Worm (Caenorhabditis elegans): ENCODE data around the gene T20D4.15.

T20D4.15 gene

DNA sequence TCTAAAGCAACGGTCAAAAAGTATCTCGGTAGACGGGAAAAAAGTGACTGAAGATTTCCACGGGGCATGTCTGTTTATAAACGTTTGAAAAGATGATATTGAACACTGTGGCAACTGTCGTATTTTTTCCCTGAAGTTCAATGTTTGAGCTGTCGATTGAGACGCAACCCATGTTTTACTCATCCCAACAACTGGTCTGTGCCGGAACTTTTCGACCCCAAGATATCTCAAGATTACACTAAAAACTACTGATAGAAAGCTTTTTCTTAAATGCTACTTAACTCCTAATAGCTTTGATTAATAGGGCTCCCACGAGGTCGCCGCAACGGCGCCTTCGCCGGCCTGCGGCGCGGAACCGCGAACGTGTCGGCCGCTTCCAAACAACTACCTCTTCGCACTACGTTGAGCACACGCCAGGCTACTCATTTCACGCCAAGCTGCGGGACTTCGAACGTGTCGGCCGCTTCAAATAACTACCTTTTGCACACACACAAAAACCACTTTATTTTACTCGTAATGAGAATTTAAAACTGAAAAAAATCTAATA, at the start of gene T20D4.15:
Gene T20D4.15 (minus strand): TSS at position 51 of the 547 bp plus-strand sequence.
- TF ChIP-seq med-1 (GFP tag; optimal IDR thresholded peaks at IDR 0.05; ENCODE audit: insufficient read depth) (no peak), ref-1 (GFP tag; conservative IDR thresholded peaks at IDR 0.05) (no peak), ztf-29 (GFP tag; IDR thresholded peaks at IDR 0.05) (no peak), flt-1 (GFP tag; IDR thresholded peaks at IDR 0.05) (no peak), tab-1 (GFP tag; IDR thresholded peaks at IDR 0.05) (no peak), klf-2 (GFP tag; conservative IDR thresholded peaks at IDR 0.05) (no peak), cog-1 (tag; optimal IDR thresholded peaks at IDR 0.05) (no peak), ztf-23 (GFP tag; IDR thresholded peaks at IDR 0.05) (no peak), T22C8.4 (GFP tag; IDR thresholded peaks at IDR 0.05) (no peak)

DNA sequence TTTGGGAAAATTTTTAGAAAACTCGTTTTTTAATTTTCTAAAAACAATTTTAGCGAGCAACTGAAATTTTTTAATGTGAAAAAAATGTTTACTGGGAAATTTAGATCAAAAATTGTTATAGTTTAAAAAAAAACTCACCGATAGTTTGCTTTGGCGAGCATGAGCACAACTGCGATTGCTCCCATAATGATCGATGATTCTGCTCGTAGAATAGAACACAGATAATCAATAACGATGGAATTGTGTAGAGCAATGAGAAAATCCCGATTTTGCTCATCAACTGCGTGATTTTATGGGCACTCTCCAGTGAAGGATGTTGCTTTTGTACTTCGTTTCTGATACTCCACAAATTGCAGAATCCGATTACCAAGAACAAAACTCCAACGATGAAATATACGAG, 48.1 kb upstream of the T20D4.15 start:
- TF ChIP-seq med-1 (GFP tag; optimal IDR thresholded peaks at IDR 0.05; ENCODE audit: insufficient read depth): no peak
- TF ChIP-seq T22C8.4 (GFP tag; IDR thresholded peaks at IDR 0.05): no peak
- no peak for TF ChIP-seq flt-1 (GFP tag; IDR thresholded peaks at IDR 0.05)
- TF ChIP-seq tab-1 (GFP tag; IDR thresholded peaks at IDR 0.05): no peak
- TF ChIP-seq ztf-23 (GFP tag; IDR thresholded peaks at IDR 0.05): no peak

DNA sequence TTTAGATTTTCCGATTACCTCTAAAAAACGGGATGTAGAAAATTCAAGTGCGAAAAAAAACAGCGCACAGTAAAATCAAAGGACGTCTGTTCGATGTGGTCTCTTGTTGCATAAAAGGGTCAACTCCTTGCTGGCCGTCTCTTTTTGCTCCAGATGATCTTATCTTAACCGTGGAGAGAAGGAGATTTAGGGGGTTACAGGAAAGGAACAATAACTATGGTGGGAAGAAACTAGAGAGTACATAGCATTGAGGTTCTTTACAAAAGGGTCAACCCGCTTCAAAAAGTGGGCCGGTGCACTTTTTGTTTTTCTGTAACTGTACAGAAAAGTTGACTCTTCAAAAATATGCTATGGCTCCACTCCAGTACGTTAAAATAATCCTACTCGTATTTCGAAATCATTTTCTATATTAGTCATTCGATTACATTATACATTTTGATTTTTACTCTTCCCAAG, 37.0 kb upstream of the T20D4.15 start, which contains the start of the genes T20D4.19 and srj-9:
Gene T20D4.19 (minus strand): TSS at position 101 of the 456 bp plus-strand sequence.
Gene srj-9 (plus strand): TSS at position 406 of the 456 bp plus-strand sequence.
- TF ChIP-seq T22C8.4 (GFP tag; IDR thresholded peaks at IDR 0.05) (no peak), klf-2 (GFP tag; conservative IDR thresholded peaks at IDR 0.05) (no peak), ztf-23 (GFP tag; IDR thresholded peaks at IDR 0.05) (no peak), ztf-29 (GFP tag; IDR thresholded peaks at IDR 0.05) (no peak), cog-1 (tag; optimal IDR thresholded peaks at IDR 0.05) (no peak), med-1 (GFP tag; optimal IDR thresholded peaks at IDR 0.05; ENCODE audit: insufficient read depth) (no peak), ref-1 (GFP tag; conservative IDR thresholded peaks at IDR 0.05) (no peak), flt-1 (GFP tag; IDR thresholded peaks at IDR 0.05) (no peak), tab-1 (GFP tag; IDR thresholded peaks at IDR 0.05) (no peak)

DNA sequence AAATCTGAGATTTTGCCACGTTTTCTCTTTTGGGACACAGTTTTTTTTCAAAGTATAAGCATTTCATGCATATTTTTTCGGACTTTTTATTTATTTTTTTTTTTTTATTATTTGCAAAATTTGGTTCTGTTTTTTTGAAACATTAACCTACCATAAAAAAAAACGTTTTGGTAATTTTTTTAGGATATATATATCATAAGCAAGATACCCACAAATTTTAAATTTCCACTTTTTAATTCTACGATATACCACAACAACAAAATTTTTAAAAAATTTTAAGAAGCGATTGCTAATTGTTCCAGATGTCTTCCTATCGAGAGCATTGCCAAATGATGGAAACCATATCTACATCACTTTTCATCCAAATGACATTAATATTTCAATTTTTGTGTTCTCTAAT, 34.2 kb upstream of the T20D4.15 start, which contains the start of gene srab-20:
Gene srab-20 (plus strand): TSS at position 301 of the 400 bp plus-strand sequence.
- TF ChIP-seq cog-1 (tag; optimal IDR thresholded peaks at IDR 0.05) (no peak), ztf-29 (GFP tag; IDR thresholded peaks at IDR 0.05) (no peak), med-1 (GFP tag; optimal IDR thresholded peaks at IDR 0.05; ENCODE audit: insufficient read depth) (no peak), flt-1 (GFP tag; IDR thresholded peaks at IDR 0.05) (no peak), ztf-23 (GFP tag; IDR thresholded peaks at IDR 0.05) (no peak), klf-2 (GFP tag; conservative IDR thresholded peaks at IDR 0.05) (no peak), tab-1 (GFP tag; IDR thresholded peaks at IDR 0.05) (no peak), T22C8.4 (GFP tag; IDR thresholded peaks at IDR 0.05) (no peak), ref-1 (GFP tag; conservative IDR thresholded peaks at IDR 0.05) (no peak)

DNA sequence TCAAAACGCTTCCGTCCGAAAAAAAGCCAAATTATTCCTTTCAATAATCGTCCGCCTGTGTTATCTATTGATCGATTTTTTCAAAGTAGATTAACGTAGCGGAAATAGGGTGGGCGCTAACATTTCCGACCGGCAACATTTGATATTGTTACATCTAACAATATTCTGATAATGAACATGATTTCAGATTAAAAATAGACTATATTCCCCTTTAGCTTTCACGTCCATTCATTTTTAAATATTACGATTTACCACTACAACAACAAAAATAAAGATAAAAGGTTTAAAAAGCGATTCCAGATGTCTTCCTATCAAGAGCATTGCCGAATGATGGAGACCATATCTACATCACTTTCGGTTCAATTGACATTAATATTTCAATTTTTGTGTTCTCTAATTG, 31.5 kb upstream of the T20D4.15 start, which contains the start of gene srab-22:
Gene srab-22 (plus strand): TSS at position 301 of the 400 bp plus-strand sequence.
- TF ChIP-seq ztf-23 (GFP tag; IDR thresholded peaks at IDR 0.05) (no peak), ztf-29 (GFP tag; IDR thresholded peaks at IDR 0.05) (no peak), tab-1 (GFP tag; IDR thresholded peaks at IDR 0.05) (no peak), med-1 (GFP tag; optimal IDR thresholded peaks at IDR 0.05; ENCODE audit: insufficient read depth) (no peak), flt-1 (GFP tag; IDR thresholded peaks at IDR 0.05) (no peak), ref-1 (GFP tag; conservative IDR thresholded peaks at IDR 0.05) (no peak), T22C8.4 (GFP tag; IDR thresholded peaks at IDR 0.05) (no peak), cog-1 (tag; optimal IDR thresholded peaks at IDR 0.05) (no peak), klf-2 (GFP tag; conservative IDR thresholded peaks at IDR 0.05) (no peak)

DNA sequence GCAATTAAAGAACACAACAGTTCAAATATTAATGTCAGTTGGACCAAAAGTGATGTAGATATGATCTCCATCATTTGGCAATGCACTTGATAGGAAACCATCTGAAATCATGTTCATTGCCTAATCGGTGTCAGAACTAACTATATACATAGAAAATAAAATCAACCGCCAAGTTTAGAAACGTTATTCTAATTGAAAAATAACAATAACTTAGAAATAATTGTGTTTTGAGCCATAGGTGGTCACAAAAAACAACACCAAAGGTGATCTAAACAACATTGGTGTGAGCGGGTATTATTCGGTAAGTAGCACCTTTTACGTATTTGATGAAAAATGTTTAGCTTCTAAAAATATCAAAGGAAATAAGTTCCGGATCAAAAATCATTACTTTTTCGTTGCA, 29.8 kb upstream of the T20D4.15 start, which contains the start of gene srab-21:
Gene srab-21 (minus strand): TSS at position 101 of the 400 bp plus-strand sequence.
- TF ChIP-seq ztf-23 (GFP tag; IDR thresholded peaks at IDR 0.05) (no peak), T22C8.4 (GFP tag; IDR thresholded peaks at IDR 0.05) (no peak), med-1 (GFP tag; optimal IDR thresholded peaks at IDR 0.05; ENCODE audit: insufficient read depth) (no peak), klf-2 (GFP tag; conservative IDR thresholded peaks at IDR 0.05) (no peak), ztf-29 (GFP tag; IDR thresholded peaks at IDR 0.05) (no peak), ref-1 (GFP tag; conservative IDR thresholded peaks at IDR 0.05) (no peak), flt-1 (GFP tag; IDR thresholded peaks at IDR 0.05) (no peak), tab-1 (GFP tag; IDR thresholded peaks at IDR 0.05) (no peak), cog-1 (tag; optimal IDR thresholded peaks at IDR 0.05) (no peak)

DNA sequence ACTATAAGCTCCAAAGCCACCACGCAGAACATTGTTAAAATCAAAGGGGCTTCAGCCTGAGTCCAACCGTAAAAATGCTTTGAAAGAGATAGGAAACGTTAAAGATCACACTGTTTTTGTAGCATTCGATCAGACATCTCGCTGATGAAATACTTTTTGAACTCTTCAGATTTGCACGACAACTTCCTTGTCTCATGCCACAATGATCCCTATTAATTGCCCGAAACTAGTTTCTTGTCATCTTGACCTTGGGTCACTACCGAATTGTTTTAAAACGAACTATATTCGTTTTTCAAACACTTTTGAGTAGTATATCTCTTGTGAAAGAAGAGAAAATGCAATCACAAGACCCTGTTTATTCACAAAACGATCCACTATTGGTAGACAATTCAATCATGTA, 23.4 kb upstream of the T20D4.15 start, which contains the start of gene T20D4.3:
Gene T20D4.3 (plus strand): TSS at position 301 of the 400 bp plus-strand sequence.
- no peak for TF ChIP-seq ref-1 (GFP tag; conservative IDR thresholded peaks at IDR 0.05)
- TF ChIP-seq flt-1 (GFP tag; IDR thresholded peaks at IDR 0.05): no peak
- TF ChIP-seq klf-2 (GFP tag; conservative IDR thresholded peaks at IDR 0.05): no peak
- TF ChIP-seq ztf-29 (GFP tag; IDR thresholded peaks at IDR 0.05): no peak
- no peak for TF ChIP-seq ztf-23 (GFP tag; IDR thresholded peaks at IDR 0.05)
- TF ChIP-seq cog-1 (tag; optimal IDR thresholded peaks at IDR 0.05): no peak

DNA sequence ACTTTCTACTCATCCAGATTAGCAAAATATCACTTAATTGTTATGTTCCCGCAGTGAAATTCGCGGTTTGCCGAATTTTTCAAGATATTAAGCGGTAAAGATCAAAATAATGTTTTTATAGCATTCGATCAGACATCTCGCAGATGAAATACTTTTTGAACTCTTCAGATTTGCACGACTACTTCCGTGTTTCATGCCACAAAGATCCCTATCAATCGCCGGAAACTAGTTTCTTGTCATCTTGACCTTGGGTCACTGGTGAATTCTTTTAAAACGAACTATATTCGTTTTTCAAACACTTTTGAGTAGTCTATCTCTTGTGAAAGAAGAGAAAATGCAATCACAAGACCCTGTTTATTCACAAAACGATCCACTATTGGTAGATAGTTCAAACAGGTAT, 18.5 kb upstream of the T20D4.15 start, which contains the start of gene txt-11:
Gene txt-11 (plus strand): TSS at position 301 of the 400 bp plus-strand sequence.
- TF ChIP-seq ztf-23 (GFP tag; IDR thresholded peaks at IDR 0.05): no peak
- no peak for TF ChIP-seq med-1 (GFP tag; optimal IDR thresholded peaks at IDR 0.05; ENCODE audit: insufficient read depth)

DNA sequence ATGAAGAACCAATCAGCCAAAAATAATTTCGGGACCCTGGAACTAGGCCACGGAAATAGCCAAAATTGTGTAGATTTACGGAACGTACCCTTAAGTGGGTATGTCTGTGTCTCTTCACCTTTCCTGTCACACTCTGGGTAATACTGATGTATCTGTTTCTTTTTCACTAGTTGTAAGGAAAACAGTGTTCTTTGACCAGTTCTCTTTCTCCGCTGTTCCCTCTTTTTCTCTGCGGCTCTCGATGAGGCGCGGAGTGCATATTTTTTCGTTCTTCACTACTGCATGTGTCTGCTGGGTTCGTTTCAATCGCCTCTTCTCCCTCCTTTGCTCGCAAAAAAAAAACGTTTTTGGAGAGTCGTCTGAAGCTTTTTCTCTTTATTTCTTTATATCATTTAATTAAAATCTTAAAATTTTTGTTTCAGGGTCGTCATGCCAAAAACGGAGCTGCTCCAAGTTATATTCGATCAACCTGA, 15.6 kb upstream of the T20D4.15 start, which contains the start of gene arrd-22:
Gene arrd-22 (plus strand): TSS at position 423 of the 473 bp plus-strand sequence.
- TF ChIP-seq T22C8.4 (GFP tag; IDR thresholded peaks at IDR 0.05): no peak
- TF ChIP-seq ztf-23 (GFP tag; IDR thresholded peaks at IDR 0.05): no peak
- TF ChIP-seq ref-1 (GFP tag; conservative IDR thresholded peaks at IDR 0.05): no peak
- TF ChIP-seq cog-1 (tag; optimal IDR thresholded peaks at IDR 0.05): no peak
- TF ChIP-seq flt-1 (GFP tag; IDR thresholded peaks at IDR 0.05): no peak
- TF ChIP-seq med-1 (GFP tag; optimal IDR thresholded peaks at IDR 0.05; ENCODE audit: insufficient read depth): no peak
- no peak for TF ChIP-seq klf-2 (GFP tag; conservative IDR thresholded peaks at IDR 0.05)
- TF ChIP-seq ztf-29 (GFP tag; IDR thresholded peaks at IDR 0.05): no peak
- no peak for TF ChIP-seq tab-1 (GFP tag; IDR thresholded peaks at IDR 0.05)

All from whole organism, midembryonic.